Worm (Caenorhabditis elegans) whole organism, L2 larva: ENCODE data around the gene cest-5.2.

Source experiments
- C34F6.9 ChIP-seq: fragments of 150-350 bp; optimal IDR thresholded peaks from 2 replicates; lab custom pipeline; 2014; ENCODE audit warnings: missing biosample characterization, missing genetic modification characterization
- F13H6.1 ChIP-seq: sonication (generic microtip); optimal IDR thresholded peaks from 2 replicates; lab custom pipeline; 2016; ENCODE audit warnings: missing genetic modification characterization, missing compliant biosample characterization
- R02D3.7 ChIP-seq: fragments of 150-350 bp; optimal IDR thresholded peaks from 2 replicates; lab custom pipeline; 2014; ENCODE audit warnings: missing biosample characterization, missing genetic modification characterization
- Y55F3AM.14 ChIP-seq: fragments of 200-800 bp; sonication (Bioruptor generic); optimal IDR thresholded peaks from 2 replicates; lab custom pipeline; 2018; ENCODE audit warnings: mild to moderate bottlenecking, missing genetic modification characterization, missing compliant biosample characterization
- ZK546.5 ChIP-seq: sonication (generic microtip); optimal IDR thresholded peaks from 2 replicates; lab custom pipeline; 2017; ENCODE audit warnings: missing biosample characterization, missing genetic modification characterization
- alr-1 ChIP-seq: fragments of 150-350 bp; optimal IDR thresholded peaks from 2 replicates; lab custom pipeline; 2014; ENCODE audit warnings: missing biosample characterization, missing genetic modification characterization
- ama-1 ChIP-seq: fragments of 150-350 bp; optimal IDR thresholded peaks from 2 replicates; lab custom pipeline; 2018; ENCODE audit warnings: inconsistent platforms
- ceh-16 ChIP-seq: fragments of 150-350 bp; optimal IDR thresholded peaks from 2 replicates; lab custom pipeline; 2014; ENCODE audit warnings: missing biosample characterization, missing genetic modification characterization
- ceh-82 ChIP-seq: fragments of 150-350 bp; optimal IDR thresholded peaks from 2 replicates; lab custom pipeline; 2014; ENCODE audit warnings: missing biosample characterization, missing genetic modification characterization
- crh-2 ChIP-seq: sonication (generic microtip); optimal IDR thresholded peaks from 2 replicates; lab custom pipeline; 2017; ENCODE audit warnings: missing biosample characterization, missing genetic modification characterization
- dmd-4 ChIP-seq: sonication (generic microtip); optimal IDR thresholded peaks from 2 replicates; lab custom pipeline; 2017; ENCODE audit warnings: missing biosample characterization, missing genetic modification characterization
- egl-27 ChIP-seq: sonication (generic microtip); optimal IDR thresholded peaks from 3 replicates; lab custom pipeline; 2017; ENCODE audit warnings: missing biosample characterization, missing genetic modification reagents, missing genetic modification characterization
- elt-1 ChIP-seq: fragments of 150-350 bp; optimal IDR thresholded peaks from 2 replicates; lab custom pipeline; 2014; ENCODE audit warnings: missing biosample characterization, missing genetic modification characterization
- elt-3 ChIP-seq: sonication (generic microtip); optimal IDR thresholded peaks from 2 replicates; lab custom pipeline; 2017; ENCODE audit warnings: missing biosample characterization, missing genetic modification characterization
- fos-1 ChIP-seq: fragments of 150-350 bp; optimal IDR thresholded peaks from 2 replicates; lab custom pipeline; 2014; ENCODE audit warnings: missing biosample characterization, missing genetic modification characterization
- gmeb-1 ChIP-seq: fragments of 150-350 bp; optimal IDR thresholded peaks from 2 replicates; lab custom pipeline; 2014; ENCODE audit warnings: missing biosample characterization, missing genetic modification characterization
- lin-11 ChIP-seq: fragments of 150-350 bp; sonication (generic microtip); optimal IDR thresholded peaks from 2 replicates; lab custom pipeline; 2014; ENCODE audit warnings: missing biosample characterization, missing genetic modification characterization, inconsistent platforms, mixed read lengths
- lin-13 ChIP-seq: fragments of 150-350 bp; optimal IDR thresholded peaks from 2 replicates; lab custom pipeline; 2014; ENCODE audit warnings: missing biosample characterization, missing genetic modification reagents, missing genetic modification characterization
- lin-39 ChIP-seq: fragments of 150-350 bp; optimal IDR thresholded peaks from 2 replicates; lab custom pipeline; 2014; ENCODE audit warnings: missing biosample characterization, missing genetic modification reagents, missing genetic modification characterization
- lsy-2 ChIP-seq, 2 experiments: fragments of 150-350 bp in 1 of 2; sonication (generic microtip) in 1 of 2; optimal IDR thresholded peaks; 2 replicates each; lab custom pipeline; 2014 to 2017; ENCODE audit warnings: missing biosample characterization in 2 of 2, missing genetic modification characterization in 2 of 2
- mab-5 ChIP-seq: fragments of 150-350 bp; optimal IDR thresholded peaks from 2 replicates; lab custom pipeline; 2014; ENCODE audit warnings: missing biosample characterization, missing genetic modification characterization
- mbf-1 ChIP-seq: sonication (generic microtip); optimal IDR thresholded peaks from 2 replicates; lab custom pipeline; 2017; ENCODE audit warnings: missing biosample characterization, missing genetic modification characterization
- mdl-1 ChIP-seq, 2 experiments: fragments of 150-350 bp in 1 of 2; sonication (generic microtip) in 1 of 2; optimal IDR thresholded peaks; 2 replicates each; lab custom pipeline; 2017; ENCODE audit warnings: missing biosample characterization in 2 of 2, missing genetic modification characterization in 2 of 2
- nhr-10 ChIP-seq: sonication (generic microtip); optimal IDR thresholded peaks from 2 replicates; lab custom pipeline; 2017; ENCODE audit warnings: missing biosample characterization, missing genetic modification characterization
- nhr-12 ChIP-seq: fragments of 150-350 bp; optimal IDR thresholded peaks from 2 replicates; lab custom pipeline; 2014; ENCODE audit warnings: missing biosample characterization, missing genetic modification characterization
- nhr-129 ChIP-seq: fragments of 150-350 bp; optimal IDR thresholded peaks from 2 replicates; lab custom pipeline; 2014; ENCODE audit warnings: missing biosample characterization, missing genetic modification characterization
- nhr-21 ChIP-seq: fragments of 150-350 bp; optimal IDR thresholded peaks from 2 replicates; lab custom pipeline; 2014; ENCODE audit warnings: missing biosample characterization, missing genetic modification characterization
- nhr-237 ChIP-seq: fragments of 150-350 bp; optimal IDR thresholded peaks from 2 replicates; lab custom pipeline; 2014; ENCODE audit warnings: missing biosample characterization, missing genetic modification characterization
- nhr-25 ChIP-seq: fragments of 150-350 bp; sonication (generic microtip); optimal IDR thresholded peaks from 3 replicates; lab custom pipeline; 2014; ENCODE audit warnings: missing biosample characterization, missing genetic modification characterization
- nhr-6 ChIP-seq: fragments of 150-350 bp; optimal IDR thresholded peaks from 2 replicates; lab custom pipeline; 2014; ENCODE audit warnings: missing biosample characterization, missing genetic modification characterization
- skn-1 ChIP-seq: sonication (generic microtip); optimal IDR thresholded peaks from 2 replicates; lab custom pipeline; 2017; ENCODE audit warnings: missing biosample characterization, missing genetic modification characterization
- sma-3 ChIP-seq: sonication (generic microtip); optimal IDR thresholded peaks from 2 replicates; lab custom pipeline; 2016; ENCODE audit warnings: missing genetic modification reagents, missing genetic modification characterization, missing compliant biosample characterization
- sma-9 ChIP-seq, 2 experiments: fragments of 150-350 bp in 1 of 2; sonication (generic microtip) in 1 of 2; optimal IDR thresholded peaks; 2 replicates each; lab custom pipeline; 2014 to 2016; ENCODE audit warnings: missing genetic modification characterization in 2 of 2, mild to moderate bottlenecking in 1 of 2, missing biosample characterization in 1 of 2, missing compliant biosample characterization in 1 of 2, missing genetic modification reagents in 1 of 2, moderate library complexity in 1 of 2
- snpc-4 ChIP-seq: fragments of 150-350 bp; optimal IDR thresholded peaks from 2 replicates; lab custom pipeline; 2014; ENCODE audit warnings: missing biosample characterization, missing genetic modification characterization
- unc-55 ChIP-seq: fragments of 150-350 bp; sonication (generic microtip); optimal IDR thresholded peaks from 3 replicates; lab custom pipeline; 2014; ENCODE audit warnings: missing biosample characterization, missing genetic modification reagents, missing genetic modification characterization
- unc-62 ChIP-seq: fragments of 150-350 bp; optimal IDR thresholded peaks from 2 replicates; lab custom pipeline; 2014; ENCODE audit warnings: missing biosample characterization, missing genetic modification reagents, missing genetic modification characterization
- zag-1 ChIP-seq: fragments of 150-350 bp; optimal IDR thresholded peaks from 2 replicates; lab custom pipeline; 2014; ENCODE audit warnings: missing biosample characterization, missing genetic modification characterization
- ztf-1 ChIP-seq: fragments of 200-800 bp; sonication (Bioruptor generic); conservative IDR thresholded peaks from 2 replicates; pipeline ENCODE4 v1.3.6; 2022; ENCODE audit warnings: missing genetic modification characterization, missing compliant biosample characterization
- ztf-4 ChIP-seq: fragments of 150-350 bp; optimal IDR thresholded peaks from 2 replicates; lab custom pipeline; 2014; ENCODE audit warnings: missing biosample characterization, missing genetic modification characterization

The cest-5.2 gene

ce11 chrIV:6652479-6653022, 24.8 kb upstream of the cest-5.2 start:
- TF ChIP-seq nhr-12 (tag; lab: Kevin White, UChicago), result no peak
- TF ChIP-seq crh-2 (tag; lab: Kevin White, UChicago), result peak; percentile 77
- TF ChIP-seq skn-1 (tag; lab: Kevin White, UChicago), result no peak

ce11 chrIV:6648625-6649024, 20.9 kb upstream of the cest-5.2 start:
- TF ChIP-seq ceh-16 (tag; lab: Kevin White, UChicago), result no peak
- no peak for TF ChIP-seq fos-1 (tag; lab: Kevin White, UChicago)
- peak; percentile 43 for TF ChIP-seq mab-5 (tag; lab: Kevin White, UChicago)
- TF ChIP-seq egl-27 (tag; lab: Kevin White, UChicago), result no peak
- peak; percentile 44 for TF ChIP-seq C34F6.9 (tag; lab: Kevin White, UChicago)
- TF ChIP-seq F13H6.1 (tag; lab: Kevin White, UChicago), result peak; percentile 56
- TF ChIP-seq lsy-2 (tag; optimal IDR thresholded peaks at IDR 0.05; lab: Kevin White, UChicago), result peak in 1 of 2 experiments; percentile 29
- no peak for TF ChIP-seq crh-2 (tag; lab: Kevin White, UChicago)
- TF ChIP-seq unc-55 (GFP tag; lab: Kevin White, UChicago), result peak; percentile 41

- TF ChIP-seq nhr-21 (no peak), mab-5 (tag; lab: Kevin White, UChicago) (no peak), nhr-237 (no peak), zag-1 (no peak), Y55F3AM.14 (no peak), ztf-4 (tag; lab: Kevin White, UChicago) (no peak), egl-27 (tag; lab: Kevin White, UChicago) (no peak), crh-2 (tag; lab: Kevin White, UChicago) (no peak), ama-1 (lab: Kevin White, UChicago) (no peak), gmeb-1 (tag; lab: Kevin White, UChicago) (no peak), ZK546.5 (no peak), nhr-25 (tag; lab: Kevin White, UChicago) (no peak), elt-1 (tag; lab: Kevin White, UChicago) (no peak)
Observed at ce11 chrIV:6646905-6647304, 19.2 kb upstream of the cest-5.2 start.

ce11 chrIV:6645867-6646655, 18.3 kb upstream of the cest-5.2 start, which contains the start of gene hil-7:
hil-7 (plus strand) TSS chrIV:6646312.
- no peak for TF ChIP-seq unc-62
- TF ChIP-seq C34F6.9 (tag; lab: Kevin White, UChicago), result peak; percentile 89
- peak; percentile 68 for TF ChIP-seq mab-5 (tag; lab: Kevin White, UChicago)
- no peak for TF ChIP-seq snpc-4 (tag; lab: Kevin White, UChicago)
- no peak for TF ChIP-seq lin-11 (tag; lab: Kevin White, UChicago)
- no peak for TF ChIP-seq unc-55 (GFP tag; lab: Kevin White, UChicago)
- TF ChIP-seq R02D3.7 (tag; lab: Kevin White, UChicago), result no peak
- TF ChIP-seq nhr-237, result no peak
- peak; percentile 35 for TF ChIP-seq lin-13 (GFP tag; lab: Kevin White, UChicago)
- TF ChIP-seq elt-3 (tag; lab: Kevin White, UChicago), result no peak
- no peak for TF ChIP-seq lin-39 (tag; lab: Kevin White, UChicago)
- no peak for TF ChIP-seq Y55F3AM.14
- no peak for TF ChIP-seq ztf-4 (tag; lab: Kevin White, UChicago)
- no peak for TF ChIP-seq mdl-1 (tag; optimal IDR thresholded peaks at IDR 0.05; lab: Kevin White, UChicago)
- TF ChIP-seq skn-1 (tag; lab: Kevin White, UChicago), result no peak
- TF ChIP-seq nhr-12 (tag; lab: Kevin White, UChicago), result no peak
- no peak for TF ChIP-seq sma-3
- no peak for TF ChIP-seq ceh-82
- TF ChIP-seq dmd-4 (tag; lab: Kevin White, UChicago), result no peak
- TF ChIP-seq nhr-10, result no peak
- no peak for TF ChIP-seq ztf-1 (GFP tag; lab: Robert Waterston, UW)
- peak; percentile 44 for TF ChIP-seq gmeb-1 (tag; lab: Kevin White, UChicago)
- TF ChIP-seq ZK546.5, result no peak
- no peak for TF ChIP-seq mbf-1
- no peak for TF ChIP-seq alr-1
- peak in 1 of 2 experiments; percentile 72 for TF ChIP-seq lsy-2 (tag; optimal IDR thresholded peaks at IDR 0.05; lab: Kevin White, UChicago)
- TF ChIP-seq nhr-129 (tag; lab: Kevin White, UChicago), result peak; percentile 83
- TF ChIP-seq nhr-25 (tag; lab: Kevin White, UChicago), result no peak
- TF ChIP-seq sma-9 (GFP tag; optimal IDR thresholded peaks at IDR 0.05; lab: Kevin White, UChicago), result peak; percentile 57
- TF ChIP-seq sma-9 (tag; optimal IDR thresholded peaks at IDR 0.05; lab: Kevin White, UChicago), result no peak
- peak; percentile 40 for TF ChIP-seq egl-27 (tag; lab: Kevin White, UChicago)
- peak; percentile 31 for TF ChIP-seq nhr-6 (tag; lab: Kevin White, UChicago)
- peak; percentile 72 for TF ChIP-seq F13H6.1 (tag; lab: Kevin White, UChicago)
